Fruit fly (Drosophila melanogaster) whole organism, wandering third instar larva: ENCODE measurements around the gene Sry-beta.

Experiments used
- CG32264 ChIP-seq: fragments of 200-800 bp; sonication (Bioruptor generic); optimal IDR thresholded peaks from 2 replicates; lab custom pipeline; 2016; ENCODE audit warnings: missing biosample characterization, missing genetic modification characterization
- CrebA ChIP-seq: fragments of 200-800 bp; sonication (Bioruptor generic); optimal IDR thresholded peaks from 2 replicates; lab custom pipeline; 2016; ENCODE audit warnings: missing biosample characterization, mild to moderate bottlenecking, missing genetic modification characterization, borderline replicate concordance
- GATAd ChIP-seq: sonication (Bioruptor generic); optimal IDR thresholded peaks from 2 replicates; lab custom pipeline; 2016; ENCODE audit warnings: missing biosample characterization, missing genetic modification characterization
- Hr78 ChIP-seq: fragments of >200 bp; optimal IDR thresholded peaks from 2 replicates; lab custom pipeline; 2017; ENCODE audit warnings: missing biosample characterization, missing genetic modification characterization
- dsf ChIP-seq: sonication (Bioruptor generic); optimal IDR thresholded peaks from 2 replicates; lab custom pipeline; 2016; ENCODE audit warnings: missing biosample characterization, missing genetic modification characterization, borderline replicate concordance
- h ChIP-seq: fragments of 200-800 bp; sonication (Bioruptor generic); optimal IDR thresholded peaks from 3 replicates; lab custom pipeline; 2016; ENCODE audit warnings: missing biosample characterization, mild to moderate bottlenecking, missing genetic modification characterization
- jim ChIP-seq: fragments of 175-275, 200-325 bp; sonication (Bioruptor generic); optimal IDR thresholded peaks from 2 replicates; lab custom pipeline; 2016; ENCODE audit warnings: missing biosample characterization, mild to moderate bottlenecking, missing genetic modification characterization
- lola ChIP-seq: fragments of >200 bp; optimal IDR thresholded peaks from 2 replicates; lab custom pipeline; 2017; ENCODE audit warnings: missing biosample characterization, missing genetic modification characterization
- psq ChIP-seq: fragments of 200-800 bp; sonication (Bioruptor generic); optimal IDR thresholded peaks from 3 replicates; lab custom pipeline; 2017; ENCODE audit warnings: missing biosample characterization, mild to moderate bottlenecking, missing genetic modification characterization, moderate library complexity
- rgr ChIP-seq: fragments of 200-800 bp; sonication (Bioruptor generic); optimal IDR thresholded peaks from 3 replicates; lab custom pipeline; 2016; ENCODE audit warnings: missing biosample characterization, mild to moderate bottlenecking, missing genetic modification characterization

DNA sequence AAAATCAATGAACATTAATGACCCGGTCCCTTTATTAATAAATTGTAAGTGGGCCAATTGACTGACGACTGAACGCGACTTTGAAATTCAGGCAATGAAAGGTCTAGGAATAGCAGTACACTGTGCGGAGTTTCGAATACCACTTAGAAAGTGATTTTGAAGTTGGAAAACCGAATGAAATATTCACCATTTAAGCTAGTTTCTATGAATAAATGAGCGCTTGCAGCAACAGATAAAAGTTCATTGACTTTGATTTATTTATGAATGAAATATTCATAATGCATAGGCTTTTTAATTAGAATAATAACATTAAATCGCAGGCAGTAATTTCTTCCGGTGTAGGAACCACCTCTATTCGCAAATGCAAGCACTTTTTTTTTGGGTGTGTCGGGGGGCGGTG is 18.5 kb upstream of the Sry-beta start:
- TF ChIP-seq Hr78 (no peak), psq (peak; percentile 14), jim (GFP tag; lab: Kevin White, UChicago) (no peak), rgr (GFP tag; lab: Kevin White, UChicago) (peak; percentile 33), lola (GFP tag; lab: Kevin White, UChicago) (no peak), GATAd (no peak), CG32264 (GFP tag; lab: Kevin White, UChicago) (no peak), dsf (GFP tag; lab: Kevin White, UChicago) (no peak), h (GFP tag; lab: Kevin White, UChicago) (peak; percentile 38), CrebA (no peak)
